Comparison of ENCODE assay signal across 2 worm cellular contexts in genomic region chrIV:14033752-14034570, ce11.
TF ChIP-seq lines count a peak whose summit lies in the region.

No protein-coding gene starts in this region.

TF ChIP-seq in whole organism, L4 larva, 104 proteins besides CTCF, POLR2A, EP300 and RAD21 (continued from another document):
- no peak for TF ChIP-seq F49E8.2 (tag; optimal IDR thresholded peaks at IDR 0.05; lab: Kevin White, UChicago; ENCODE audit: borderline replicate concordance)
- TF ChIP-seq egl-27 (tag; optimal IDR thresholded peaks at IDR 0.05; lab: Kevin White, UChicago): no peak
- TF ChIP-seq egl-43 (GFP tag; IDR thresholded peaks at IDR 0.05; lab: Robert Waterston, UW): peak; percentile 81
- TF ChIP-seq unc-130 (GFP tag; optimal IDR thresholded peaks at IDR 0.05; lab: Kevin White, UChicago): no peak
- peak; percentile 76 for TF ChIP-seq cey-2 (tag; optimal IDR thresholded peaks at IDR 0.05; lab: Kevin White, UChicago; ENCODE audit: borderline replicate concordance, insufficient read depth)
- peak; percentile 35 for TF ChIP-seq nhr-237 (tag; optimal IDR thresholded peaks at IDR 0.05; lab: Kevin White, UChicago)
- TF ChIP-seq F37D6.2 (tag; optimal IDR thresholded peaks at IDR 0.05; lab: Kevin White, UChicago): peak; percentile 60
- no peak for TF ChIP-seq snpc-4 (tag; optimal IDR thresholded peaks at IDR 0.05; lab: Kevin White, UChicago)
- peak; percentile 68; the same call in 1 of the 2 replicates for TF ChIP-seq D1046.2 (GFP tag; IDR thresholded peaks at IDR 0.05; lab: Robert Waterston, UW)
- no peak for TF ChIP-seq Y105C5A.15 (GFP tag; IDR thresholded peaks at IDR 0.05; lab: Robert Waterston, UW)
- TF ChIP-seq pqm-1 (tag; optimal IDR thresholded peaks at IDR 0.05; lab: Kevin White, UChicago): no peak
- peak; percentile 57 to 84 for TF ChIP-seq lsy-2 (tag; optimal IDR thresholded peaks at IDR 0.05; lab: Kevin White, UChicago)
- no peak for TF ChIP-seq snpc-1.2 (GFP tag; IDR thresholded peaks at IDR 0.05; lab: Robert Waterston, UW)
- TF ChIP-seq php-3 (GFP tag; IDR thresholded peaks at IDR 0.05; lab: Robert Waterston, UW): 0 out of 2 replicates have a peak, but pooled peaks have one; percentile 17
- TF ChIP-seq fkh-10 (GFP tag; optimal IDR thresholded peaks at IDR 0.05; lab: Kevin White, UChicago): no peak
- TF ChIP-seq ces-1 (GFP tag; optimal IDR thresholded peaks at IDR 0.05; lab: Kevin White, UChicago): peak; percentile 67
- TF ChIP-seq lin-13 (GFP tag; optimal IDR thresholded peaks at IDR 0.05; lab: Kevin White, UChicago): peak; percentile 47
- TF ChIP-seq ama-1 (optimal IDR thresholded peaks at IDR 0.05; lab: Kevin White, UChicago): peak; percentile 99
- TF ChIP-seq nhr-48 (tag; optimal IDR thresholded peaks at IDR 0.05; lab: Kevin White, UChicago): peak; percentile 70
- no peak for TF ChIP-seq mxl-2 (GFP tag; conservative IDR thresholded peaks at IDR 0.05; lab: Robert Waterston, UW)
- no peak; the same call in 1 of the 2 replicates for TF ChIP-seq set-16 (GFP tag; IDR thresholded peaks at IDR 0.05; lab: Robert Waterston, UW)
- TF ChIP-seq zip-11 (GFP tag; IDR thresholded peaks at IDR 0.05; lab: Robert Waterston, UW): no peak
- peak in 1 of 2 experiments; percentile 56 for TF ChIP-seq hif-1 (tag; optimal IDR thresholded peaks at IDR 0.05; lab: Kevin White, UChicago)
- peak; percentile 87 for TF ChIP-seq nhr-111 (GFP tag; optimal IDR thresholded peaks at IDR 0.05; lab: Kevin White, UChicago)
- peak; percentile 5; the same call in 1 of the 2 replicates for TF ChIP-seq dmd-9 (GFP tag; IDR thresholded peaks at IDR 0.05; lab: Robert Waterston, UW)
- no peak for TF ChIP-seq F26F4.8 (GFP tag; conservative IDR thresholded peaks at IDR 0.05; lab: Robert Waterston, UW)
- no peak for TF ChIP-seq daf-12 (tag; optimal IDR thresholded peaks at IDR 0.05; lab: Kevin White, UChicago)
- peak in 1 of 2 experiments; percentile 48 for TF ChIP-seq unc-62 (GFP tag; optimal IDR thresholded peaks at IDR 0.05 in 1 of 2; lab: Kevin White, UChicago)
- TF ChIP-seq unc-62 (tag; optimal IDR thresholded peaks at IDR 0.05; lab: Kevin White, UChicago): no peak
- TF ChIP-seq tra-1 (GFP tag; IDR thresholded peaks at IDR 0.05; lab: Robert Waterston, UW): no peak
- TF ChIP-seq arid-1 (GFP tag; conservative IDR thresholded peaks at IDR 0.05; lab: Robert Waterston, UW): no peak
- TF ChIP-seq T20F7.1 (GFP tag; optimal IDR thresholded peaks at IDR 0.05; lab: Kevin White, UChicago): peak; percentile 48
- peak; percentile 33; the same call in 1 of the 2 replicates for TF ChIP-seq ZK337.2 (GFP tag; IDR thresholded peaks at IDR 0.05; lab: Robert Waterston, UW)
- peak; percentile 35; the same call in 1 of the 2 replicates for TF ChIP-seq dmd-8 (GFP tag; IDR thresholded peaks at IDR 0.05; lab: Robert Waterston, UW)
- TF ChIP-seq F10B5.3 (tag; optimal IDR thresholded peaks at IDR 0.05; lab: Kevin White, UChicago): peak; percentile 78
- TF ChIP-seq lin-29 (GFP tag; IDR thresholded peaks at IDR 0.05; lab: Robert Waterston, UW): no peak; the same call in 1 of the 2 replicates
- no peak for TF ChIP-seq ceh-44 (GFP tag; IDR thresholded peaks at IDR 0.05; lab: Robert Waterston, UW)
- TF ChIP-seq nhr-10 (tag; optimal IDR thresholded peaks at IDR 0.05; lab: Kevin White, UChicago): peak; percentile 68
- no peak for TF ChIP-seq aly-2 (tag; optimal IDR thresholded peaks at IDR 0.05; lab: Kevin White, UChicago)
- peak; percentile 61 for TF ChIP-seq rbr-2 (tag; optimal IDR thresholded peaks at IDR 0.05; lab: Kevin White, UChicago)
- 0 out of 4 replicates have a peak, but pooled peaks of 1 of the 2 experiments have one; percentile 18 for TF ChIP-seq madf-5 (GFP tag; IDR thresholded peaks at IDR 0.05; lab: Robert Waterston, UW)
- TF ChIP-seq nhr-102 (tag; optimal IDR thresholded peaks at IDR 0.05; lab: Kevin White, UChicago): peak; percentile 94
- peak; percentile 87 for TF ChIP-seq dve-1 (tag; optimal IDR thresholded peaks at IDR 0.05; lab: Kevin White, UChicago; ENCODE audit: insufficient read depth)
- peak; percentile 49 for TF ChIP-seq nhr-77 (tag; optimal IDR thresholded peaks at IDR 0.05; lab: Kevin White, UChicago)
- TF ChIP-seq nhr-76 (tag; optimal IDR thresholded peaks at IDR 0.05; lab: Kevin White, UChicago): no peak
- peak; percentile 24 for TF ChIP-seq lir-3 (tag; optimal IDR thresholded peaks at IDR 0.05; lab: Kevin White, UChicago)
- peak; percentile 89 for TF ChIP-seq nhr-6 (tag; optimal IDR thresholded peaks at IDR 0.05; lab: Kevin White, UChicago)
- TF ChIP-seq daf-8 (GFP tag; IDR thresholded peaks at IDR 0.05; lab: Robert Waterston, UW): no peak
- peak; percentile 49 for TF ChIP-seq lin-39 (tag; optimal IDR thresholded peaks at IDR 0.05; lab: Kevin White, UChicago)
- no peak for TF ChIP-seq zfp-2 (tag; optimal IDR thresholded peaks at IDR 0.05; lab: Kevin White, UChicago)

TF ChIP-seq in whole organism, late embryonic, 69 proteins besides CTCF, POLR2A, EP300 and RAD21 (continued from another document):
- no peak for TF ChIP-seq ets-4 (tag; optimal IDR thresholded peaks at IDR 0.05; lab: Kevin White, UChicago)
- TF ChIP-seq hlh-30 (tag; optimal IDR thresholded peaks at IDR 0.05; lab: Kevin White, UChicago; ENCODE audit: insufficient read depth): peak; percentile 76
- TF ChIP-seq K09A11.1 (tag; optimal IDR thresholded peaks at IDR 0.05; lab: Kevin White, UChicago; ENCODE audit: insufficient read depth): peak; percentile 86
- peak; percentile 83 for TF ChIP-seq hlh-8 (tag; optimal IDR thresholded peaks at IDR 0.05; lab: Kevin White, UChicago)
- peak; percentile 80 for TF ChIP-seq tbx-7 (tag; optimal IDR thresholded peaks at IDR 0.05; lab: Kevin White, UChicago)
- peak; percentile 83 for TF ChIP-seq ceh-18 (tag; optimal IDR thresholded peaks at IDR 0.05; lab: Kevin White, UChicago)
